Worm (Caenorhabditis elegans) whole organism, L4/young adult: Measurements from ENCODE around the gene fbxb-9.
"Not testable (repeated sequence)": the region's sequence is repeated elsewhere in the genome, so short reads cannot be mapped to it uniquely, and the experiment has no call there.

Experiments
- W03F9.2 ChIP-seq: fragments of 150-350 bp; optimal IDR thresholded peaks from 2 replicates; lab custom pipeline; 2014; ENCODE audit warnings: missing biosample characterization, missing genetic modification characterization
- dao-5 ChIP-seq: sonication (generic microtip); optimal IDR thresholded peaks from 2 replicates; lab custom pipeline; 2016; ENCODE audit warnings: missing genotype, missing genetic modification characterization, moderate library complexity, missing compliant biosample characterization
- him-1 ChIP-seq: sonication (generic microtip); optimal IDR thresholded peaks from 2 replicates; lab custom pipeline; 2016; ENCODE audit warnings: missing genotype, missing genetic modification reagents, missing genetic modification characterization, missing compliant biosample characterization

Gene fbxb-9

DNA sequence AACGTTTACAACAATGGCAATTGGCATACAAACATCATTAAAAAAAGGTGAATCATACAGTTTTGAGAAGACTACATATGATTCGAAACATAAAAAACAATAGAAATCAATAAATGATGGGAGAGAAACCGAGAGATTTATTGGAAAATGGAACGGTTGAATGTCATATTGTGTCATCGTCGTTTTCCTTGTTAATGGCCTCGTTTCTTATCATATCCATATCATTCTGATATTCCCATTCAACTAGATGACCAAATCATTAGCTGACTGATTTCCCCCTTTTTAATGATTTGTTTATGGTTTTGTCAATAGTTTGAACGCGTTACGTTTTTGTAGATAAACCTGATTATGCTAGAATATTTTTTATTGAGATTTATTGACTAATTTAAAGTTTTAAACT is 12.4 kb upstream of the fbxb-9 start:
- TF ChIP-seq W03F9.2 = no peak
- no peak for TF ChIP-seq him-1 (tag; lab: Kevin White, UChicago)
- no peak for TF ChIP-seq dao-5 (tag; lab: Kevin White, UChicago)

- TF ChIP-seq W03F9.2 = no peak
- TF ChIP-seq dao-5 (tag; lab: Kevin White, UChicago) = no peak
- TF ChIP-seq him-1 (tag; lab: Kevin White, UChicago) = no peak
These were observed 7.3 kb upstream of the fbxb-9 start, which contains the start of gene nhr-67 for ce11 chrIV:11169652-11170051. Gene nhr-67, plus strand, starts transcription at chrIV:11169748.

- TF ChIP-seq dao-5 (tag; lab: Kevin White, UChicago) (no peak), W03F9.2 (no peak), him-1 (tag; lab: Kevin White, UChicago) (no peak)
These were observed 2.5 kb upstream of the fbxb-9 start, which contains the start of gene C08F8.6 for ce11 chrIV:11164831-11165230. Gene C08F8.6, minus strand, starts transcription at chrIV:11164931.

ce11 chrIV:11160707-11161106 is 1.6 kb downstream of the fbxb-9 start, which contains the start of gene C08F8.15:
Gene C08F8.15, minus strand, starts transcription at chrIV:11160807.
- no peak for TF ChIP-seq him-1 (tag; lab: Kevin White, UChicago)
- TF ChIP-seq dao-5 (tag; lab: Kevin White, UChicago) = no peak
- TF ChIP-seq W03F9.2 = no peak

- TF ChIP-seq dao-5 (tag; lab: Kevin White, UChicago) (no peak), him-1 (tag; lab: Kevin White, UChicago) (no peak), W03F9.2 (no peak)
These were observed 2.5 kb downstream of the fbxb-9 start, which contains the start of gene mboa-4 for ce11 chrIV:11159886-11160285. Gene mboa-4, minus strand, starts transcription at chrIV:11159986.

ce11 chrIV:11156526-11156925 is 5.8 kb downstream of the fbxb-9 start:
- TF ChIP-seq W03F9.2 (no peak), dao-5 (tag; lab: Kevin White, UChicago) (no peak), him-1 (tag; lab: Kevin White, UChicago) (no peak)

- not testable (repeated sequence) for TF ChIP-seq W03F9.2; him-1 (tag; lab: Kevin White, UChicago); dao-5 (tag; lab: Kevin White, UChicago)
These were observed 7.8 kb downstream of the fbxb-9 start, which contains the start of gene C08F8.3 for ce11 chrIV:11154425-11155114. Gene C08F8.3, plus strand, starts transcription at chrIV:11155044.

ce11 chrIV:11150844-11151243 is 11.5 kb downstream of the fbxb-9 start, which contains the start of gene C08F8.2:
Gene C08F8.2, plus strand, starts transcription at chrIV:11150997.
- TF ChIP-seq dao-5 (tag; lab: Kevin White, UChicago) (no peak), him-1 (tag; lab: Kevin White, UChicago) (no peak), W03F9.2 (no peak)

DNA sequence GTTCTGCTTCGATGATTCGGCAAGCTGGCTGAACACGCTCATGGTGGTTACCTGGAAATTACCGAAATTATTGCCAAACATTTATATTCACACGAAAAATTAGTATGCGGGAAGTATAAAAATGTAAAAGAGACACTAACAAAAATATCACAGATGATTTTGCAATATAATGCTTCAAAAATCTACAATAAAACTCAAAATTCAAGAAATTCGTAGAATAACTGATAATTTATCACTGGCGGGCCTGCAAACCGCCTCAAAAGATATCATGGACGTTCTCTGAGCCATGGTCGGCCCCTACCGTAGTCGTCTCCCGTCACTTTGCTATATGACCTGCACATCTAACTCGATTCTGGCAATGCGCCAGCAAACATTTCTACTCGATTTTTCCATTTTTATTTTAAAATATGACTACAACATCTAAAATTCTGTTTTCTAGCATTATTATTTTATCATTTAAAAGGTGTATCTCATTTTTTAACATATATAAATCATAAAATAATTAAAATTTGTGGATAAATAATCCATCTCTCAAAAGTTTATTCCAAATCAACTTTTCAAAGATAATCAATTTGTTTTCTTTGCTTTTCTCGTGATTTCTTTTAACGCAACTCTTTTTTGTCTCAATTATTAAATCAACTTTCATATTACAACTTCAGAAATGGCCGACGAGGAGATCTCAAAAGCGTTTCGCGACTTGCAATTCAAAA is 12.7 kb downstream of the fbxb-9 start, which contains the start of the genes F01G4.6 and pfd-1:
TSS of gene F01G4.6 (minus strand) at position 51 of the 710 bp plus-strand sequence.
TSS of gene pfd-1 (plus strand) at position 660 of the 710 bp plus-strand sequence.
- TF ChIP-seq him-1 (tag; lab: Kevin White, UChicago) (peak; percentile 40), W03F9.2 (peak; percentile 92), dao-5 (tag; lab: Kevin White, UChicago) (no peak)

- peak; percentile 26 for TF ChIP-seq W03F9.2
- no peak for TF ChIP-seq dao-5 (tag; lab: Kevin White, UChicago)
These were observed 13.5 kb downstream of the fbxb-9 start for ce11 chrIV:11148788-11149366.

DNA sequence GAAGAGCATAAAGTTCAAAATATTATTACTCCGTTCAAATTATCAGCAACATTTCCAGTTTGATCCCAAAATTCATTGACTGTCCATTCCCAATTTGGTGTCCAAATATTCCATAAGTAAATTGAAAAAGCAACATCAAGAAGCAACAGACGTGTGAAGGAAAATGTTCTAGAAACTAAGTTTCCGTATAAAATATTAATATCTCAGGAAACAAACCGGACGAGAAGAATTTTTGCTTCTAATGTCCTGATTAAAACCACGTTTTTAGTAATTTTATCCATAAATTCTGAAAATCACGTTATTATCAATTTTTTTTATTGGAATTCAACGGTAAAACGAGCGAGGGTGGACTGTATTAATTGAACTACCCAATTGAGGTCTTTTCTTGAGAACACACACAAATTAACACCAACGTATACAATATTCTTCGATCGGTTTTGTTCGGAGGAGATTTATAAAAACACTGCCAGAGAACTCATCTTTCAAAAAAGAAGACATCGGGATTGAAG is 15.3 kb downstream of the fbxb-9 start, which contains the start of gene pigq-1:
TSS of gene pigq-1 (minus strand) at position 286 of the 509 bp plus-strand sequence.
- TF ChIP-seq him-1 (tag; lab: Kevin White, UChicago) = no peak
- TF ChIP-seq dao-5 (tag; lab: Kevin White, UChicago) = peak; percentile 12

- TF ChIP-seq dao-5 (tag; lab: Kevin White, UChicago) = no peak
- no peak for TF ChIP-seq him-1 (tag; lab: Kevin White, UChicago)
- TF ChIP-seq W03F9.2 = no peak
These were observed 15.9 kb downstream of the fbxb-9 start for ce11 chrIV:11146492-11146891.

DNA sequence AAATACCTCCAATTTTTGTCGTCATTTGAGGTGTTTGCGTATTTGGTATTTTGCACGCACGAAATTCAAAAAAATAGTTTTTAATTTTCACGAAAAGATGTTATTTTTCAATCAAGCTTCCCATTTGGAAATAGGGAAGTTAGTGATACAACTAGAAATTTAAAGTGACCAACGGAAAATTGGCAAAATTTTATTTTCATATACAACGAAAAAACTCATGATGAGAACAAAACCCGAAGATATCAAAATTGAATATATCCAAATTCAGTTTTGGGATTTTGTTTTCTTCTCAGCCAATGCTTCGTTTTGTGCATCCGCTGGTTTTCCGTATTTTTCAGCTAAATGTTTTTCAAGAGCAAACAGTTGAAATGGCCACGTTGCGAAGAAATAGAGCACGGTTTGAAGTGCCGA is 16.4 kb downstream of the fbxb-9 start:
- no peak for TF ChIP-seq him-1 (tag; lab: Kevin White, UChicago)
- no peak for TF ChIP-seq W03F9.2
- no peak for TF ChIP-seq dao-5 (tag; lab: Kevin White, UChicago)
